Fruit fly (Drosophila melanogaster) whole organism, wandering third instar larva: ENCODE data around the gene CG34126.

Source experiments
- fru ChIP-seq: fragments of 200-800 bp; sonication (Bioruptor generic); optimal IDR thresholded peaks from 3 replicates; lab custom pipeline; 2016; ENCODE audit warnings: missing biosample characterization, mild to moderate bottlenecking, missing genetic modification characterization
- sage ChIP-seq: fragments of 200-800 bp; sonication (Bioruptor generic); optimal IDR thresholded peaks from 2 replicates; lab custom pipeline; 2016; ENCODE audit warnings: missing biosample characterization, mild to moderate bottlenecking, missing genetic modification characterization

dm6 chr2L:4999389-5000032 lies 18.1 kb downstream of the CG34126 start:
- TF ChIP-seq sage (GFP tag; lab: Kevin White, UChicago) (no peak), fru (GFP tag; lab: Kevin White, UChicago) (peak; percentile 73)
